Worm (Caenorhabditis elegans): ENCODE data around the gene T04C12.9.

ce11 chrV:11063115-11063514, at the start of gene T04C12.9:
- TF ChIP-seq egl-27 (tag; optimal IDR thresholded peaks at IDR 0.05) (no peak), nhr-237 (tag; optimal IDR thresholded peaks at IDR 0.05) (no peak), sma-3 (GFP tag; optimal IDR thresholded peaks at IDR 0.05) (no peak), ztf-11 (tag; optimal IDR thresholded peaks at IDR 0.05) (no peak)
